Worm (Caenorhabditis elegans) whole organism, L1 larva: ENCODE measurements around the gene acs-11.

Experiments
- ama-1 ChIP-seq: fragments of 150-350 bp; optimal IDR thresholded peaks from 2 replicates; lab custom pipeline; 2014
- egl-27 ChIP-seq, 2 experiments: fragments of 150-350 bp in 1 of 2; sonication (generic microtip); optimal IDR thresholded peaks; 3 replicates each; lab custom pipeline; 2017 to 2018; ENCODE audit warnings: missing biosample characterization in 2 of 2, missing genetic modification characterization in 2 of 2, missing genetic modification reagents in 2 of 2
- lin-13 ChIP-seq: fragments of 150-350 bp; optimal IDR thresholded peaks from 2 replicates; lab custom pipeline; 2014; ENCODE audit warnings: missing biosample characterization, missing genetic modification reagents, missing genetic modification characterization
- zag-1 ChIP-seq: fragments of 150-350 bp; optimal IDR thresholded peaks from 2 replicates; lab custom pipeline; 2014; ENCODE audit warnings: missing biosample characterization, missing genetic modification characterization

- no peak for TF ChIP-seq egl-27 (tag; optimal IDR thresholded peaks at IDR 0.05; lab: Kevin White, UChicago)
- TF ChIP-seq lin-13 = no peak
- no peak for TF ChIP-seq zag-1
- TF ChIP-seq ama-1 (lab: Kevin White, UChicago) = no peak
Measured at ce11 chrII:4775802-4776201, 33.9 kb downstream of the acs-11 start.
